Worm (Caenorhabditis elegans) whole organism, midembryonic: ENCODE measurements around the gene F25B4.7.

Experiments used
- cog-1 ChIP-seq: sonication (generic microtip); optimal IDR thresholded peaks from 2 replicates; lab custom pipeline; 2016; ENCODE audit warnings: missing genetic modification characterization, missing compliant biosample characterization
- flt-1 ChIP-seq: fragments of 200-800 bp; sonication (Bioruptor generic); IDR thresholded peaks from 2 replicates; pipeline ENCODE4 v1.3.6; 2022; ENCODE audit warnings: missing genetic modification characterization, missing compliant biosample characterization
- med-1 ChIP-seq: sonication (generic microtip); optimal IDR thresholded peaks from 2 replicates; lab custom pipeline; 2017; ENCODE audit warnings: missing genetic modification characterization, mild to moderate bottlenecking, missing compliant biosample characterization, antibody characterized with exemption, missing genetic modification reagents; ENCODE audit not compliant: insufficient read depth
- ref-1 ChIP-seq: fragments of 200-800 bp; sonication (Bioruptor generic); conservative IDR thresholded peaks from 2 replicates; pipeline ENCODE4 v1.3.6; 2022; ENCODE audit warnings: missing genetic modification reagents, missing genetic modification characterization, missing compliant biosample characterization
- tab-1 ChIP-seq: fragments of 200-800 bp; sonication (Bioruptor generic); IDR thresholded peaks from 2 replicates; pipeline ENCODE4 v1.3.6; 2022; ENCODE audit warnings: missing genetic modification characterization, missing compliant biosample characterization

ce11 chrV:5668968-5669367 lies 18.1 kb downstream of the F25B4.7 start:
- no peak for TF ChIP-seq tab-1 (GFP tag; lab: Robert Waterston, UW)
- no peak for TF ChIP-seq cog-1 (tag; lab: Kevin White, UChicago)
- no peak for TF ChIP-seq flt-1 (GFP tag; lab: Robert Waterston, UW)
- no peak for TF ChIP-seq ref-1 (GFP tag; lab: Robert Waterston, UW)
- no peak for TF ChIP-seq med-1 (GFP tag; lab: Kevin White, UChicago)
